Worm (Caenorhabditis elegans) whole organism, late embryonic: Measurements from ENCODE around the gene fbxc-25.

Experiments
- C08G9.2 ChIP-seq: sonication (generic microtip); optimal IDR thresholded peaks from 2 replicates; lab custom pipeline; 2016; ENCODE audit warnings: mild to moderate bottlenecking, missing genetic modification characterization, moderate library complexity, missing compliant biosample characterization
- C38D4.7 ChIP-seq: fragments of 200-800 bp; sonication (Bioruptor generic); optimal IDR thresholded peaks from 2 replicates; lab custom pipeline; 2018; ENCODE audit warnings: mild to moderate bottlenecking, missing genetic modification characterization, moderate library complexity, missing compliant biosample characterization
- K02D7.2 ChIP-seq: sonication (generic microtip); optimal IDR thresholded peaks from 2 replicates; lab custom pipeline; 2017; ENCODE audit warnings: mild to moderate bottlenecking, missing genetic modification characterization, missing compliant biosample characterization
- K09A11.1 ChIP-seq: sonication (generic microtip); optimal IDR thresholded peaks from 2 replicates; lab custom pipeline; 2017; ENCODE audit warnings: antibody characterized with exemption, mild to moderate bottlenecking, missing genetic modification characterization, missing compliant biosample characterization; ENCODE audit not compliant: insufficient read depth
- T23F11.4 ChIP-seq: fragments of 200-800 bp; sonication (Bioruptor generic); optimal IDR thresholded peaks from 2 replicates; lab custom pipeline; 2018; ENCODE audit warnings: mild to moderate bottlenecking, missing genetic modification characterization, missing compliant biosample characterization
- ahr-1 ChIP-seq: sonication (generic microtip); optimal IDR thresholded peaks from 2 replicates; lab custom pipeline; 2016; ENCODE audit warnings: missing genetic modification characterization, missing compliant biosample characterization
- ama-1 ChIP-seq: fragments of 150-350 bp; optimal IDR thresholded peaks from 2 replicates; lab custom pipeline; 2014
- ceh-14 ChIP-seq: sonication (generic microtip); optimal IDR thresholded peaks from 2 replicates; lab custom pipeline; 2016; ENCODE audit warnings: missing genotype, missing genetic modification characterization, missing compliant biosample characterization
- ceh-18 ChIP-seq: sonication (generic microtip); optimal IDR thresholded peaks from 2 replicates; lab custom pipeline; 2016; ENCODE audit warnings: missing genetic modification characterization, missing compliant biosample characterization
- ceh-22 ChIP-seq: sonication (generic microtip); optimal IDR thresholded peaks from 2 replicates; lab custom pipeline; 2017; ENCODE audit warnings: missing biosample characterization, missing genetic modification characterization
- ceh-30 ChIP-seq: fragments of 150-350 bp; optimal IDR thresholded peaks from 2 replicates; lab custom pipeline; 2014; ENCODE audit warnings: missing biosample characterization, missing genetic modification characterization
- ceh-31 ChIP-seq: sonication (generic microtip); optimal IDR thresholded peaks from 2 replicates; lab custom pipeline; 2016; ENCODE audit warnings: missing genetic modification characterization, missing compliant biosample characterization
- ceh-34 ChIP-seq: sonication (generic microtip); optimal IDR thresholded peaks from 2 replicates; lab custom pipeline; 2016; ENCODE audit warnings: mild to moderate bottlenecking, missing genetic modification characterization, missing compliant biosample characterization
- ceh-48 ChIP-seq: sonication (generic microtip); optimal IDR thresholded peaks from 2 replicates; lab custom pipeline; 2016; ENCODE audit warnings: missing genetic modification characterization, inconsistent platforms, missing compliant biosample characterization
- ceh-6 ChIP-seq: fragments of 200-800 bp; sonication (Bioruptor generic); optimal IDR thresholded peaks from 2 replicates; lab custom pipeline; 2018; ENCODE audit warnings: mild to moderate bottlenecking, missing genetic modification characterization, missing compliant biosample characterization
- ceh-9 ChIP-seq: sonication (generic microtip); optimal IDR thresholded peaks from 2 replicates; lab custom pipeline; 2016; ENCODE audit warnings: mild to moderate bottlenecking, missing genetic modification characterization, inconsistent platforms, missing compliant biosample characterization
- che-1 ChIP-seq: sonication (generic microtip); optimal IDR thresholded peaks from 2 replicates; lab custom pipeline; 2016; ENCODE audit warnings: mild to moderate bottlenecking, missing genetic modification characterization, missing compliant biosample characterization
- dve-1 ChIP-seq: sonication (generic microtip); optimal IDR thresholded peaks from 2 replicates; lab custom pipeline; 2017; ENCODE audit warnings: antibody characterized with exemption, mild to moderate bottlenecking, missing genetic modification characterization, missing compliant biosample characterization
- ets-4 ChIP-seq: sonication (generic microtip); optimal IDR thresholded peaks from 2 replicates; lab custom pipeline; 2016; ENCODE audit warnings: missing genetic modification characterization, missing compliant biosample characterization
- fax-1 ChIP-seq: sonication (generic microtip); optimal IDR thresholded peaks from 2 replicates; lab custom pipeline; 2016; ENCODE audit warnings: missing genotype, missing genetic modification characterization, missing compliant biosample characterization
- fkh-6 ChIP-seq: sonication (generic microtip); optimal IDR thresholded peaks from 2 replicates; lab custom pipeline; 2016; ENCODE audit warnings: missing genetic modification characterization, missing compliant biosample characterization
- gmeb-2 ChIP-seq: sonication (generic microtip); optimal IDR thresholded peaks from 2 replicates; lab custom pipeline; 2016; ENCODE audit warnings: missing genetic modification characterization, inconsistent platforms, missing compliant biosample characterization
- hlh-13 ChIP-seq: fragments of 200-800 bp; sonication (Bioruptor generic); optimal IDR thresholded peaks from 2 replicates; lab custom pipeline; 2018; ENCODE audit warnings: mild to moderate bottlenecking, missing genetic modification characterization, missing compliant biosample characterization
- hlh-15 ChIP-seq: sonication (generic microtip); optimal IDR thresholded peaks from 2 replicates; lab custom pipeline; 2016; ENCODE audit warnings: missing genetic modification characterization, missing compliant biosample characterization
- hlh-30 ChIP-seq: sonication (generic microtip); optimal IDR thresholded peaks from 2 replicates; lab custom pipeline; 2017; ENCODE audit warnings: antibody characterized with exemption, missing genetic modification characterization, missing compliant biosample characterization; ENCODE audit not compliant: insufficient read depth
- hlh-6 ChIP-seq: sonication (generic microtip); optimal IDR thresholded peaks from 2 replicates; lab custom pipeline; 2016; ENCODE audit warnings: missing genotype, missing genetic modification characterization, missing compliant biosample characterization
- hlh-8 ChIP-seq: sonication (generic microtip); optimal IDR thresholded peaks from 2 replicates; lab custom pipeline; 2016; ENCODE audit warnings: missing genotype, missing genetic modification characterization, missing compliant biosample characterization
- lim-6 ChIP-seq: sonication (generic microtip); optimal IDR thresholded peaks from 2 replicates; lab custom pipeline; 2016; ENCODE audit warnings: missing genetic modification characterization, missing compliant biosample characterization
- lin-11 ChIP-seq: fragments of 200-800 bp; sonication (Bioruptor generic); optimal IDR thresholded peaks from 2 replicates; lab custom pipeline; 2018; ENCODE audit warnings: mild to moderate bottlenecking, missing genetic modification characterization, missing compliant biosample characterization
- nhr-11 ChIP-seq: fragments of 150-350 bp; optimal IDR thresholded peaks from 2 replicates; lab custom pipeline; 2014; ENCODE audit warnings: missing biosample characterization, missing genetic modification characterization
- nhr-232 ChIP-seq: sonication (generic microtip); optimal IDR thresholded peaks from 2 replicates; lab custom pipeline; 2016; ENCODE audit warnings: missing genetic modification characterization, missing compliant biosample characterization
- npax-4 ChIP-seq: sonication (generic microtip); optimal IDR thresholded peaks from 2 replicates; lab custom pipeline; 2016; ENCODE audit warnings: missing genetic modification characterization, missing compliant biosample characterization
- odd-2 ChIP-seq: sonication (generic microtip); optimal IDR thresholded peaks from 2 replicates; lab custom pipeline; 2017; ENCODE audit warnings: antibody characterized with exemption, mild to moderate bottlenecking, missing genetic modification characterization, missing compliant biosample characterization
- pag-3 ChIP-seq: sonication (generic microtip); optimal IDR thresholded peaks from 2 replicates; lab custom pipeline; 2016; ENCODE audit warnings: missing compliant biosample characterization, missing genetic modification characterization, borderline replicate concordance
- pat-9 ChIP-seq: fragments of 200-800 bp; sonication (Bioruptor generic); optimal IDR thresholded peaks from 2 replicates; lab custom pipeline; 2018; ENCODE audit warnings: mild to moderate bottlenecking, missing genetic modification characterization, moderate library complexity, missing compliant biosample characterization
- pha-2 ChIP-seq: sonication (generic microtip); optimal IDR thresholded peaks from 2 replicates; lab custom pipeline; 2017; ENCODE audit warnings: mild to moderate bottlenecking, missing genetic modification characterization, missing compliant biosample characterization
- pha-4 ChIP-seq: fragments of 150-350 bp; optimal IDR thresholded peaks from 2 replicates; lab custom pipeline; 2018; ENCODE audit warnings: missing biosample characterization, missing genetic modification reagents, missing genetic modification characterization
- pros-1 ChIP-seq: fragments of 150-350 bp; optimal IDR thresholded peaks from 2 replicates; lab custom pipeline; 2014; ENCODE audit warnings: missing biosample characterization, missing genetic modification reagents, missing genetic modification characterization
- rnt-1 ChIP-seq: sonication (generic microtip); optimal IDR thresholded peaks from 2 replicates; lab custom pipeline; 2016; ENCODE audit warnings: missing genetic modification characterization, missing compliant biosample characterization
- syd-9 ChIP-seq: sonication (generic microtip); optimal IDR thresholded peaks from 2 replicates; lab custom pipeline; 2016; ENCODE audit warnings: mild to moderate bottlenecking, missing genetic modification characterization, moderate library complexity, missing compliant biosample characterization
- ttx-3 ChIP-seq: sonication (generic microtip); optimal IDR thresholded peaks from 2 replicates; lab custom pipeline; 2016; ENCODE audit warnings: missing genetic modification reagents, missing genetic modification characterization, missing compliant biosample characterization
- unc-86 ChIP-seq: sonication (generic microtip); optimal IDR thresholded peaks from 2 replicates; lab custom pipeline; 2016; ENCODE audit warnings: missing genetic modification characterization, missing compliant biosample characterization
- zip-5 ChIP-seq: sonication (generic microtip); optimal IDR thresholded peaks from 2 replicates; lab custom pipeline; 2016; ENCODE audit warnings: missing genetic modification characterization, missing compliant biosample characterization
- ztf-16 ChIP-seq: sonication (generic microtip); optimal IDR thresholded peaks from 2 replicates; lab custom pipeline; 2017; ENCODE audit warnings: missing genetic modification characterization, missing compliant biosample characterization

Gene fbxc-25

DNA sequence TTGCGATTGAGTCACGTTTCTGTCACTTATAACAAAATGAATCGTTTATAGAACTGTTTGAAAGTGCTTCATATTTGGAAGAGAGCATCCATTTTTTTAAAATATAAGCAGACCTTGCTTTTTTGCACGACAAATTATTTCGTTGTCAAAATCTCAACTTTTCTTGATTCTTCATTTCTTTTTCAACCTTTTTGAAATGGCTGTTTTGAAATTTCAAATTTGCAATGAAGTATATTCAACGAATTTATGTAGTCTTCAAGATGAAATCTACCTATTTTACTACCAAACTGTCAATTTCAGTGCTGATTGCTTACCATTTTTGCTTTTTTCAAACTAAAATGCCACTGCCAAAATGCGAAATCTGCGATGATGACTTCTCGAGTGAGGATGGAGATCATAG is 10.7 kb upstream of the fbxc-25 start, which contains the start of gene B0281.3:
TSS of gene B0281.3 (plus strand) at position 301 of the 400 bp plus-strand sequence.
- no peak for TF ChIP-seq ceh-6 (GFP tag; lab: Kevin White, UChicago)
- no peak for TF ChIP-seq rnt-1 (tag; lab: Kevin White, UChicago)
- no peak for TF ChIP-seq odd-2 (tag; lab: Kevin White, UChicago)
- TF ChIP-seq ceh-22: no peak
- TF ChIP-seq nhr-11: no peak
- no peak for TF ChIP-seq pat-9 (tag; lab: Kevin White, UChicago)
- TF ChIP-seq pha-2 (tag; lab: Kevin White, UChicago): no peak
- TF ChIP-seq dve-1 (tag; lab: Kevin White, UChicago): no peak
- no peak for TF ChIP-seq pag-3 (tag; lab: Kevin White, UChicago)
- no peak for TF ChIP-seq ztf-16

DNA sequence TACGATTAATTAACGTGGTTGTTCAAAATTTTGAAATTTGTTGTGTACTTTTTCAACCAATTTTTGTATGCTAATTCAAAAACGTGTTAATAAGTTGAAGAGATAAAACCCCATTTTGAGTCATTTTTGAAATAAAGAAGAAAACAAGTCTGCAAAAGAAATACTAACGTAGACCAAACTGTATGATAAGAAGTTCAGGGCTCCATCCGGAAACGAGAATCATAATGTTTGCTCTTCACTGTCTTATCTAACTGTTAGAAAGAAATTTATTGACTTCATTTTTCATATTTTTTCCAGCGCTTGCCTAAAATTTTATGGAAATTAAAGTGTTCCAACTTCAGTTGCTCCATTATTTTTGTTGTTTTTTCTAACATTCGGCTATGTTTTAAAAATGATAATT is 9.4 kb upstream of the fbxc-25 start:
- TF ChIP-seq rnt-1 (tag; lab: Kevin White, UChicago) (no peak), zip-5 (tag; lab: Kevin White, UChicago) (no peak), K02D7.2 (no peak), ets-4 (tag; lab: Kevin White, UChicago) (no peak), hlh-15 (tag; lab: Kevin White, UChicago) (no peak), lin-11 (tag; lab: Kevin White, UChicago) (no peak), hlh-8 (tag; lab: Kevin White, UChicago) (no peak), ceh-22 (no peak), nhr-232 (tag; lab: Kevin White, UChicago) (no peak), ceh-34 (tag; lab: Kevin White, UChicago) (no peak), che-1 (tag; lab: Kevin White, UChicago) (no peak), hlh-6 (no peak), syd-9 (no peak), fkh-6 (no peak), hlh-30 (tag; lab: Kevin White, UChicago) (no peak), C38D4.7 (GFP tag; lab: Kevin White, UChicago) (no peak), pros-1 (tag; lab: Kevin White, UChicago) (no peak), ttx-3 (tag; lab: Kevin White, UChicago) (no peak), ceh-30 (no peak)

DNA sequence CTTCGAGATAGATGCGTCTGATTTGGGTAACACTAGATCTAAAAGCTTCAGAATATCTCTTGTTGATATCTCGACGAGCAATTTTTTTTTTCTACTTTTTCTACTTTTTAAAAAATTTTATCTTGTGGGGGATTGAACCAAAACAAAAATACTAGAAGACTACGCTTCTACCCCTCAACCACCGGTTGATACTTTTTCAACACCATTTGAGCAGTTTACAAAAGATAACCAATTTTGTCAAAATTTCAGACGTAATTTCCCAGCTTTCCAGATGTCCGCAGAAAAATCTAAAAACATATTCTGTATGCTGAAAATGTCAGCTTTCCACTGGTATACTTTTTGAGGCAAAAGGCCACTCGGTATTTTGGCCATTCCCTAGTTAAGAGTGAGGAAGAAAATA is 8.5 kb upstream of the fbxc-25 start:
- TF ChIP-seq lim-6 (tag; lab: Kevin White, UChicago) (no peak), ttx-3 (tag; lab: Kevin White, UChicago) (no peak), ceh-9 (no peak)
- TF ChIP-seq, all 69 proteins: peak for 0

DNA sequence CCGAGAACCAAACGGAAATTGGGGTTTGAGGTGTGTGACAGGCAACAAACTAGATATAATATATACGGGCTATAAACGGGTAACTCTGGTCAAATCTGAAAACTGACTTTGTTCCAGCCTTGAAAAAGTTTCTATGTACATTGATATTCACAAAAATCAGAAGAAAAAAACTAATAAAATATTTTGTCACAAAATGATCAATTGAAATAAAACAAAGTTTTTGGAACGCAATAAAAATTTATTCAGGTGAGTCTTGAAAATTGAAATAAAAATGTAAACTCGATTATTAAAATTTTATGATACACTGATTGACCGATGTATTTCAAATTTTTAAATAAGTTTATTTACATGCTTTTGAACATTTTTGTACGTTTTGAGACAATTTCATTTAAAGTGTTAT is 6.3 kb upstream of the fbxc-25 start, which contains the start of gene B0281.6:
TSS of gene B0281.6 (minus strand) at position 101 of the 400 bp plus-strand sequence.
- TF ChIP-seq T23F11.4 (GFP tag; lab: Kevin White, UChicago) (no peak), unc-86 (tag; lab: Kevin White, UChicago) (no peak), ceh-31 (tag; lab: Kevin White, UChicago) (no peak), lin-11 (tag; lab: Kevin White, UChicago) (no peak), pag-3 (tag; lab: Kevin White, UChicago) (no peak), ceh-30 (no peak), ceh-14 (tag; lab: Kevin White, UChicago) (no peak), hlh-13 (GFP tag; lab: Kevin White, UChicago) (no peak), ztf-16 (no peak), ceh-48 (tag; lab: Kevin White, UChicago) (no peak), ceh-9 (no peak)

DNA sequence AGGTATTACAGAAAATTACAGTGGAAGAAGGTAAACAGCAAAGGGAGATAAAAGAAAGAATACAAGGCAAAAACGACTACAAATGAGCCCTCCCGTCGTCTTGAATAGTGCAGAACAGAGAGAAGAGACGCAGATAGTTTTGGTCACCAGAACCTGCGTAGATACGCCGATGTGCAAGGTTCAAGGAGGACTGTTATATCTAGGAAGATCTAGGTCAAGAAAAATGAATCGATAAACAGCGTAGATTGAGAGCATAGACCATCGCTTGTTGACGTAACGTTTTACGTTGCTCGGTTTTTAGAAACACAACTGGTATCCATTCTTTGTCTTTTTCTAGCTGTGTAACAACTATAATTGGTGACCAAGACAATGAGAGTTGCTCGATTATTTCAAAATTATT is 4.8 kb upstream of the fbxc-25 start, which contains the start of gene B0281.5:
TSS of gene B0281.5 (minus strand) at position 101 of the 400 bp plus-strand sequence.
- TF ChIP-seq pha-4 (tag; lab: Kevin White, UChicago): no peak
- TF ChIP-seq ceh-18 (tag; lab: Kevin White, UChicago): no peak
- no peak for TF ChIP-seq syd-9
- TF ChIP-seq pros-1 (tag; lab: Kevin White, UChicago): no peak
- no peak for TF ChIP-seq ama-1
- no peak for TF ChIP-seq K09A11.1 (tag; lab: Kevin White, UChicago)
- no peak for TF ChIP-seq fax-1
- TF ChIP-seq ceh-34 (tag; lab: Kevin White, UChicago): no peak
- TF ChIP-seq npax-4: no peak
- TF ChIP-seq lin-11 (tag; lab: Kevin White, UChicago): no peak
- TF ChIP-seq ceh-14 (tag; lab: Kevin White, UChicago): no peak
- no peak for TF ChIP-seq C08G9.2 (tag; lab: Kevin White, UChicago)
- no peak for TF ChIP-seq ceh-6 (GFP tag; lab: Kevin White, UChicago)
- TF ChIP-seq unc-86 (tag; lab: Kevin White, UChicago): no peak
- no peak for TF ChIP-seq ahr-1 (tag; lab: Kevin White, UChicago)
- no peak for TF ChIP-seq gmeb-2 (tag; lab: Kevin White, UChicago)
